Worm (Caenorhabditis elegans) whole organism, L4 larva: ENCODE measurements around the gene H38K22.6.

Source experiments
- ZK546.5 ChIP-seq, 2 experiments: sonication (generic microtip); optimal IDR thresholded peaks; 2 replicates each; lab custom pipeline; 2017; ENCODE audit warnings: missing biosample characterization in 2 of 2, missing genetic modification characterization in 2 of 2
- aha-1 ChIP-seq: fragments of 150-350 bp; peaks from one replicate; lab custom pipeline; 2014; ENCODE audit warnings: missing biosample characterization, missing genetic modification characterization
- duxl-1 ChIP-seq: sonication (generic microtip); optimal IDR thresholded peaks from 2 replicates; lab custom pipeline; 2016; ENCODE audit warnings: mild to moderate bottlenecking, missing genetic modification characterization, moderate library complexity, missing compliant biosample characterization; ENCODE audit not compliant: poor library complexity
- fkh-10 ChIP-seq: fragments of 150-350 bp; optimal IDR thresholded peaks from 2 replicates; lab custom pipeline; 2014; ENCODE audit warnings: missing biosample characterization, missing genetic modification reagents, missing genetic modification characterization
- gei-8 ChIP-seq: fragments of 200-800 bp; sonication (Bioruptor generic); optimal IDR thresholded peaks from 2 replicates; lab custom pipeline; 2018; ENCODE audit warnings: mild to moderate bottlenecking, missing genetic modification characterization, missing compliant biosample characterization
- nhr-237 ChIP-seq: sonication (generic microtip); optimal IDR thresholded peaks from 2 replicates; lab custom pipeline; 2017; ENCODE audit warnings: missing biosample characterization, missing genetic modification characterization
- nhr-25 ChIP-seq: sonication (generic microtip); optimal IDR thresholded peaks from 2 replicates; lab custom pipeline; 2017; ENCODE audit warnings: missing genetic modification characterization, mild to moderate bottlenecking, missing compliant biosample characterization, antibody characterized with exemption, moderate library complexity, borderline replicate concordance; ENCODE audit not compliant: insufficient read depth
- pha-4 ChIP-seq, 2 experiments: fragments of 150-350 bp in 1 of 2; fragments of 200-800 bp in 1 of 2; sonication (Bioruptor generic) in 1 of 2; IDR thresholded peaks in 1 of 2; optimal IDR thresholded peaks in 1 of 2; 2 replicates each; pipeline versions ENCODE4 v1.3.6 to Lab custom; 2014 to 2022; ENCODE audit warnings: missing genetic modification characterization in 2 of 2, missing genetic modification reagents in 2 of 2, missing biosample characterization in 1 of 2, missing compliant biosample characterization in 1 of 2
- skn-1 ChIP-seq: fragments of 150-350 bp; optimal IDR thresholded peaks from 2 replicates; lab custom pipeline; 2014; ENCODE audit warnings: missing biosample characterization, missing genetic modification characterization
- spr-1 ChIP-seq: sonication (generic microtip); optimal IDR thresholded peaks from 2 replicates; lab custom pipeline; 2016; ENCODE audit warnings: mild to moderate bottlenecking, missing genetic modification characterization, missing compliant biosample characterization
- unc-39 ChIP-seq: sonication (generic microtip); optimal IDR thresholded peaks from 2 replicates; lab custom pipeline; 2017; ENCODE audit warnings: missing biosample characterization, missing genetic modification characterization
- unc-62 ChIP-seq, 3 experiments: fragments of 150-350 bp in 1 of 3; sonication (generic microtip); optimal IDR thresholded peaks in 2 of 3; peaks in 1 of 3; 1 replicate in 1 of 3; 2 replicates in 2 of 3; lab custom pipeline; 2014 to 2017; ENCODE audit warnings: missing biosample characterization in 3 of 3, missing genetic modification characterization in 3 of 3, missing genetic modification reagents in 3 of 3, missing genotype in 1 of 3

DNA sequence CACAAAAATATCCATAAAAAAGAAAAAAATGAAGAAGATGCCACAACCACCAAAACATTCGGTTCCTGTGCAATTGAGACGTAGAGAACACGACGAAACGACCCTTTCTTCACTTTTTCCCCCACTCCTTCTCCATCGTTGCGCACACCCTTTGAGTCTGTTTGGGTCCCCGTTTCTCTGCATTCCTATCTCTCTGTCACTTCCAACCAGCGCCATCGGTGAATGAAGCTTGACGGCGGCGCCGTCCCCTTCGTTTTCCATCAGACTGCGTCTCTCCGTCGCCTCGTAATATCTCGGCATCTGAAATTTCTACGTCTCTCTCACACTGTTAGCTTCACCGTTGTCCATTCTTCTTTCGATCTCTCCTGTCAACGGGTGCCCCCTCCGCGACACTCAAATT lies 15.4 kb downstream of the H38K22.6 start:
- TF ChIP-seq aha-1 (tag; lab: Kevin White, UChicago) (no peak), unc-39 (no peak), fkh-10 (GFP tag; lab: Kevin White, UChicago) (peak; percentile 6), gei-8 (GFP tag; lab: Kevin White, UChicago) (no peak), ZK546.5 (tag; optimal IDR thresholded peaks at IDR 0.05; lab: Kevin White, UChicago) (no peak), duxl-1 (tag; lab: Kevin White, UChicago) (no peak), skn-1 (tag; lab: Kevin White, UChicago) (no peak), pha-4 (GFP tag; IDR thresholded peaks at IDR 0.05; lab: Robert Waterston, UW) (no peak), pha-4 (tag; optimal IDR thresholded peaks at IDR 0.05; lab: Kevin White, UChicago) (no peak), nhr-237 (tag; lab: Kevin White, UChicago) (no peak), spr-1 (tag; lab: Kevin White, UChicago) (no peak), unc-62 (GFP tag; optimal IDR thresholded peaks at IDR 0.05 in 1 of 2; lab: Kevin White, UChicago) (peak in 1 of 2 experiments; percentile 42), unc-62 (tag; optimal IDR thresholded peaks at IDR 0.05; lab: Kevin White, UChicago) (no peak), nhr-25 (tag; lab: Kevin White, UChicago) (no peak)
